Worm (Caenorhabditis elegans) whole organism, L2 larva: ENCODE results near the gene gex-4.

Experiments
- C34F6.9 ChIP-seq: fragments of 150-350 bp; optimal IDR thresholded peaks from 2 replicates; lab custom pipeline; 2014; ENCODE audit warnings: missing biosample characterization, missing genetic modification characterization
- F13H6.1 ChIP-seq: sonication (generic microtip); optimal IDR thresholded peaks from 2 replicates; lab custom pipeline; 2016; ENCODE audit warnings: missing genetic modification characterization, missing compliant biosample characterization
- R02D3.7 ChIP-seq: fragments of 150-350 bp; optimal IDR thresholded peaks from 2 replicates; lab custom pipeline; 2014; ENCODE audit warnings: missing biosample characterization, missing genetic modification characterization
- Y55F3AM.14 ChIP-seq: fragments of 200-800 bp; sonication (Bioruptor generic); optimal IDR thresholded peaks from 2 replicates; lab custom pipeline; 2018; ENCODE audit warnings: mild to moderate bottlenecking, missing genetic modification characterization, missing compliant biosample characterization
- ZK546.5 ChIP-seq: sonication (generic microtip); optimal IDR thresholded peaks from 2 replicates; lab custom pipeline; 2017; ENCODE audit warnings: missing biosample characterization, missing genetic modification characterization
- alr-1 ChIP-seq: fragments of 150-350 bp; optimal IDR thresholded peaks from 2 replicates; lab custom pipeline; 2014; ENCODE audit warnings: missing biosample characterization, missing genetic modification characterization
- ama-1 ChIP-seq: fragments of 150-350 bp; optimal IDR thresholded peaks from 2 replicates; lab custom pipeline; 2018; ENCODE audit warnings: inconsistent platforms
- blmp-1 ChIP-seq: sonication (generic microtip); optimal IDR thresholded peaks from 2 replicates; lab custom pipeline; 2017; ENCODE audit warnings: missing genetic modification characterization, mild to moderate bottlenecking, missing compliant biosample characterization, antibody characterized with exemption, moderate library complexity; ENCODE audit not compliant: insufficient read depth
- ceh-16 ChIP-seq: fragments of 150-350 bp; optimal IDR thresholded peaks from 2 replicates; lab custom pipeline; 2014; ENCODE audit warnings: missing biosample characterization, missing genetic modification characterization
- ceh-82 ChIP-seq: fragments of 150-350 bp; optimal IDR thresholded peaks from 2 replicates; lab custom pipeline; 2014; ENCODE audit warnings: missing biosample characterization, missing genetic modification characterization
- crh-2 ChIP-seq: sonication (generic microtip); optimal IDR thresholded peaks from 2 replicates; lab custom pipeline; 2017; ENCODE audit warnings: missing biosample characterization, missing genetic modification characterization
- dmd-4 ChIP-seq: sonication (generic microtip); optimal IDR thresholded peaks from 2 replicates; lab custom pipeline; 2017; ENCODE audit warnings: missing biosample characterization, missing genetic modification characterization
- egl-27 ChIP-seq: sonication (generic microtip); optimal IDR thresholded peaks from 3 replicates; lab custom pipeline; 2017; ENCODE audit warnings: missing biosample characterization, missing genetic modification reagents, missing genetic modification characterization
- elt-1 ChIP-seq: fragments of 150-350 bp; optimal IDR thresholded peaks from 2 replicates; lab custom pipeline; 2014; ENCODE audit warnings: missing biosample characterization, missing genetic modification characterization
- elt-3 ChIP-seq: sonication (generic microtip); optimal IDR thresholded peaks from 2 replicates; lab custom pipeline; 2017; ENCODE audit warnings: missing biosample characterization, missing genetic modification characterization
- gmeb-1 ChIP-seq: fragments of 150-350 bp; optimal IDR thresholded peaks from 2 replicates; lab custom pipeline; 2014; ENCODE audit warnings: missing biosample characterization, missing genetic modification characterization
- lin-11 ChIP-seq: fragments of 150-350 bp; sonication (generic microtip); optimal IDR thresholded peaks from 2 replicates; lab custom pipeline; 2014; ENCODE audit warnings: missing biosample characterization, missing genetic modification characterization, inconsistent platforms, mixed read lengths
- lin-13 ChIP-seq: fragments of 150-350 bp; optimal IDR thresholded peaks from 2 replicates; lab custom pipeline; 2014; ENCODE audit warnings: missing biosample characterization, missing genetic modification reagents, missing genetic modification characterization
- lsy-2 ChIP-seq, 2 experiments: fragments of 150-350 bp in 1 of 2; sonication (generic microtip) in 1 of 2; optimal IDR thresholded peaks; 2 replicates each; lab custom pipeline; 2014 to 2017; ENCODE audit warnings: missing biosample characterization in 2 of 2, missing genetic modification characterization in 2 of 2
- mab-5 ChIP-seq: fragments of 150-350 bp; optimal IDR thresholded peaks from 2 replicates; lab custom pipeline; 2014; ENCODE audit warnings: missing biosample characterization, missing genetic modification characterization
- mbf-1 ChIP-seq: sonication (generic microtip); optimal IDR thresholded peaks from 2 replicates; lab custom pipeline; 2017; ENCODE audit warnings: missing biosample characterization, missing genetic modification characterization
- nhr-10 ChIP-seq: sonication (generic microtip); optimal IDR thresholded peaks from 2 replicates; lab custom pipeline; 2017; ENCODE audit warnings: missing biosample characterization, missing genetic modification characterization
- nhr-11 ChIP-seq: fragments of 150-350 bp; optimal IDR thresholded peaks from 2 replicates; lab custom pipeline; 2014; ENCODE audit warnings: missing biosample characterization, missing genetic modification characterization
- nhr-12 ChIP-seq: fragments of 150-350 bp; optimal IDR thresholded peaks from 2 replicates; lab custom pipeline; 2014; ENCODE audit warnings: missing biosample characterization, missing genetic modification characterization
- nhr-129 ChIP-seq: fragments of 150-350 bp; optimal IDR thresholded peaks from 2 replicates; lab custom pipeline; 2014; ENCODE audit warnings: missing biosample characterization, missing genetic modification characterization
- nhr-21 ChIP-seq: fragments of 150-350 bp; optimal IDR thresholded peaks from 2 replicates; lab custom pipeline; 2014; ENCODE audit warnings: missing biosample characterization, missing genetic modification characterization
- nhr-23 ChIP-seq: fragments of 150-350 bp; optimal IDR thresholded peaks from 2 replicates; lab custom pipeline; 2014; ENCODE audit warnings: missing biosample characterization, missing genetic modification reagents, missing genetic modification characterization
- nhr-25 ChIP-seq: fragments of 150-350 bp; sonication (generic microtip); optimal IDR thresholded peaks from 3 replicates; lab custom pipeline; 2014; ENCODE audit warnings: missing biosample characterization, missing genetic modification characterization
- nhr-6 ChIP-seq: fragments of 150-350 bp; optimal IDR thresholded peaks from 2 replicates; lab custom pipeline; 2014; ENCODE audit warnings: missing biosample characterization, missing genetic modification characterization
- nhr-77 ChIP-seq: fragments of 150-350 bp; optimal IDR thresholded peaks from 2 replicates; lab custom pipeline; 2014; ENCODE audit warnings: missing biosample characterization, missing genetic modification characterization
- sem-4 ChIP-seq: fragments of 150-350 bp; optimal IDR thresholded peaks from 2 replicates; lab custom pipeline; 2014; ENCODE audit warnings: missing biosample characterization, missing genetic modification reagents, missing genetic modification characterization
- sma-3 ChIP-seq: sonication (generic microtip); optimal IDR thresholded peaks from 2 replicates; lab custom pipeline; 2016; ENCODE audit warnings: missing genetic modification reagents, missing genetic modification characterization, missing compliant biosample characterization
- snpc-4 ChIP-seq: fragments of 150-350 bp; optimal IDR thresholded peaks from 2 replicates; lab custom pipeline; 2014; ENCODE audit warnings: missing biosample characterization, missing genetic modification characterization
- unc-39 ChIP-seq: fragments of 150-350 bp; optimal IDR thresholded peaks from 2 replicates; lab custom pipeline; 2014; ENCODE audit warnings: missing biosample characterization, missing genetic modification characterization
- unc-55 ChIP-seq: fragments of 150-350 bp; sonication (generic microtip); optimal IDR thresholded peaks from 3 replicates; lab custom pipeline; 2014; ENCODE audit warnings: missing biosample characterization, missing genetic modification reagents, missing genetic modification characterization
- ztf-1 ChIP-seq: fragments of 200-800 bp; sonication (Bioruptor generic); conservative IDR thresholded peaks from 2 replicates; pipeline ENCODE4 v1.3.6; 2022; ENCODE audit warnings: missing genetic modification characterization, missing compliant biosample characterization
- ztf-11 ChIP-seq: sonication (generic microtip); optimal IDR thresholded peaks from 2 replicates; lab custom pipeline; 2017; ENCODE audit warnings: missing biosample characterization, missing genetic modification characterization
- ztf-4 ChIP-seq: fragments of 150-350 bp; optimal IDR thresholded peaks from 2 replicates; lab custom pipeline; 2014; ENCODE audit warnings: missing biosample characterization, missing genetic modification characterization

gex-4 gene

DNA sequence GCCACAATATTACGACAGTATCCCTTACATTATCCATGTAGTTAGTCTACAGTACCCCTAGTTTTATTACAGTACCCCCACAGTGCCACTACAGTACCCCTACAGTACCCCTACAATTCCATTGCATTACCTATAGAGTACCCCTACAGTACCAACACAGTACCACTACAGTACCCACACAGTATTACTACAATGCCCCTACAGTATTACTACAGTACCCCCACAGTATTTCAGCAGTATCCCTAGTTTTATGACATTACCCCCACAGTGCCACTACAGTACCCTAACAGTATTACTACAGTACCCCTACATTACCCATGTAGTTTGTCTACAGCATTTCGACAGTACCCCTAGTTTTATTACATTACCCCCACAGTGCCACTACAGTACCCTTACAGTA, 15.1 kb upstream of the gex-4 start:
- no peak for TF ChIP-seq ZK546.5 (tag; lab: Kevin White, UChicago)

DNA sequence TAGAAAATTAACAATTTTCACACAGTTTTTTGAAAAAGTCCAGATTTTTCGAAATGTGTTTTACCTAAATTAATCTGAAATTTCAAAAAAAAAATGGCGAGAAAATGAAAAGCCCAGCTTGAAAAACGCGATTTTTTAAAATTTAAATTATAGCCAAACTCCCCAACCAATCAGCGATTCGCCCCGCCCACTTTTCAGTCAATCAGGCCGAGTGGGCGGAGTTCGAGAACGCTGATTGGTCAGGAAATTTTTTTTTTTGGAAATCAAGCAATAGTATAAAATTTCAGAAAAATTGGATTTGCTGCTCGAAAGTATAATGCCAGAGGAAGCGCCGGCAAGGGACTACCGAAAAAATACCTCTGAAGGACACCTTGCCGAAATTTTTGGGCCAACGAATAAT, 13.1 kb upstream of the gex-4 start:
- TF ChIP-seq ZK546.5 (tag; lab: Kevin White, UChicago) (no peak), unc-39 (no peak), mab-5 (no peak), ztf-11 (tag; lab: Kevin White, UChicago) (no peak), dmd-4 (no peak), nhr-6 (no peak)
- TF ChIP-seq, all 48 proteins: peak for 0

DNA sequence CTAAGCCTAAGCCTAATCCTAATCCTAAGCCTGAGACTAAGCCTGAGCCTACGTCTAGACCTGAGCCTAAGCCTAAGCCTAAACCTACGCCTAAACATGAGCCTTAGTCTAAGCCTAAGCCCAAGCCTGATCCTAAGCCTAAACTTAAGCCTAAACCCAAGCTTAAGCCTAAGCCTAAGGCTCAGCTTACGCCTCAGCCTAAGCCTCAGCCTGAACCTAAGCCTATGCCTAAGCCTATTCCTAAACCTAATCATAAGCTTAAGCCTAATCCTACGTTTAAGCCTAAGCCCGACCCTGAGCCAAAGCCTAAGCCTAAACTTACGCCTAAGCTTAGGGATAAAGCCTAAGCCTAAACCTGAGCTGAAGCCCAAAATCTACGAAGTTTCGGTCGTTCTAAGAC, 11.8 kb upstream of the gex-4 start:
- TF ChIP-seq R02D3.7 (tag; lab: Kevin White, UChicago) (no peak), mab-5 (no peak), nhr-25 (tag; lab: Kevin White, UChicago) (no peak), crh-2 (no peak), nhr-11 (tag; lab: Kevin White, UChicago) (no peak), sem-4 (tag; lab: Kevin White, UChicago) (no peak), Y55F3AM.14 (GFP tag; lab: Kevin White, UChicago) (no peak), snpc-4 (no peak), elt-1 (tag; lab: Kevin White, UChicago) (no peak), ceh-16 (tag; lab: Kevin White, UChicago) (no peak), blmp-1 (tag; lab: Kevin White, UChicago) (no peak), elt-3 (tag; lab: Kevin White, UChicago) (no peak), nhr-21 (tag; lab: Kevin White, UChicago) (no peak), nhr-6 (no peak), lin-11 (tag; lab: Kevin White, UChicago) (no peak)

DNA sequence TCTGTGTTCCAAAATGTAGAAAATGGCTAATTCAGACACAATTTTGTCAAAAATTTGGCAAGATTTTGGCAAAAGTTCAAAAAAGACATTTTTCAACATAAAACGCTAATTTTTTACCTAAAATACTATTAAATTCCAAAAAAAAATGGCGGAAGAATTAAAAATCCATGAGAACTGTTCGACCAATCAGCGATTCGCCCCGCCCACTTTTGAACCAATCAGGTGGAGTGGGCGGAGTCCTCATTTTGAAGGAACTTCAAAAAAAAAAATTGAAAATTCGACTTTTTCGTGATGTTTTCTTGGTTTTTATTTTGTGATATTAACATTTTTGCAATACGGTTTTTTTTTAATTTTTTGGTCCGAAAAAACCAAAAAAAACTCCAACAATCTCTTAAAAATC, 9.5 kb upstream of the gex-4 start:
- TF ChIP-seq nhr-12 (tag; lab: Kevin White, UChicago) (no peak), ztf-1 (no peak), nhr-77 (tag; lab: Kevin White, UChicago) (no peak), R02D3.7 (tag; lab: Kevin White, UChicago) (no peak), nhr-129 (tag; lab: Kevin White, UChicago) (no peak), ztf-11 (tag; lab: Kevin White, UChicago) (no peak), ztf-4 (tag; lab: Kevin White, UChicago) (no peak), nhr-10 (tag; lab: Kevin White, UChicago) (no peak), C34F6.9 (no peak), ama-1 (lab: Kevin White, UChicago) (no peak), ceh-82 (no peak), sem-4 (tag; lab: Kevin White, UChicago) (no peak), lin-11 (tag; lab: Kevin White, UChicago) (no peak), unc-55 (GFP tag; lab: Kevin White, UChicago) (no peak), sma-3 (GFP tag; lab: Kevin White, UChicago) (no peak)

DNA sequence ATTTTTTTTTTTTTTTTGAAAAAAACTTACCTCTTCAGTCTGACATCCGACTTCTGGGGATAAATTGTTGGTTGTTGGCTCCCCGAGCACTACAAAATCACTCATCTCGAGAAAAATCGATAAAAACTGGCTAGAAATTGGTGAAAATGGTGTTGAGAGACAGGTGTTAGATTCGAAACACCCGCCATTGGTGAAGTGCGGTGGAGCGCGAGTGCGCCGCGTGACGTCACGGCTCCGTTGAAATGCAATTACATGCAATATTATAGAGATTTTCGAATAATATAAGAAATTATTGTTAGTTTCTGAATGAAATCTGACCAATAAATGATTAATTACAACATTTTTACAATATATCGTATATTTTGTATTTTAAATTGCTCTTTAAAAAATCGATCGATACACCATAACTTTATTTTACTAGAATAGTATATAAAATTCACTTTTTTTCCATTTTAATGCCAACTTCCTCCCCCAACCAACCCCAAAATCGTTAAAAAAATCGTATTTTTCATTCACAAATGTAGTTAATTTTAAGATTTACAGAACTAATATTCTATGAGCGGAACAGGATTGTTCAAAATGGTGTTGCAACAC, 7.8 kb upstream of the gex-4 start, which contains the start of the genes Y75B8A.18 and Y75B8A.19:
Y75B8A.18 (minus strand) TSS at position 142 of the 594 bp plus-strand sequence.
Y75B8A.19 (plus strand) TSS at position 544 of the 594 bp plus-strand sequence.
- TF ChIP-seq lsy-2 (tag; optimal IDR thresholded peaks at IDR 0.05; lab: Kevin White, UChicago) (peak; percentile 22 to 82), unc-55 (GFP tag; lab: Kevin White, UChicago) (peak; percentile 75), gmeb-1 (tag; lab: Kevin White, UChicago) (peak; percentile 91), lin-11 (tag; lab: Kevin White, UChicago) (peak; percentile 52), nhr-129 (tag; lab: Kevin White, UChicago) (peak; percentile 36), mbf-1 (no peak), alr-1 (tag; lab: Kevin White, UChicago) (no peak), lin-13 (GFP tag; lab: Kevin White, UChicago) (peak; percentile 40), nhr-11 (tag; lab: Kevin White, UChicago) (no peak), crh-2 (peak; percentile 62), snpc-4 (peak; percentile 19), egl-27 (no peak), F13H6.1 (tag; lab: Kevin White, UChicago) (peak; percentile 22), C34F6.9 (peak; percentile 71), nhr-25 (tag; lab: Kevin White, UChicago) (peak; percentile 47), nhr-23 (tag; lab: Kevin White, UChicago) (no peak), nhr-10 (tag; lab: Kevin White, UChicago) (no peak), ztf-4 (tag; lab: Kevin White, UChicago) (no peak), sma-3 (GFP tag; lab: Kevin White, UChicago) (peak; percentile 32)
